Fruit fly (Drosophila melanogaster): ENCODE data around the gene CG32829.

dm6 chr2L:6948540-6948942 lies 32.3 kb upstream of the CG32829 start, which contains the start of gene ihog:
- TF ChIP-seq psq (optimal IDR thresholded peaks at IDR 0.05) (no peak), Myc (optimal IDR thresholded peaks at IDR 0.05) (no peak)

Data from Kc167 (cell line).